Worm (Caenorhabditis elegans): ENCODE measurements around the gene B0361.3.

The B0361.3 gene

DNA sequence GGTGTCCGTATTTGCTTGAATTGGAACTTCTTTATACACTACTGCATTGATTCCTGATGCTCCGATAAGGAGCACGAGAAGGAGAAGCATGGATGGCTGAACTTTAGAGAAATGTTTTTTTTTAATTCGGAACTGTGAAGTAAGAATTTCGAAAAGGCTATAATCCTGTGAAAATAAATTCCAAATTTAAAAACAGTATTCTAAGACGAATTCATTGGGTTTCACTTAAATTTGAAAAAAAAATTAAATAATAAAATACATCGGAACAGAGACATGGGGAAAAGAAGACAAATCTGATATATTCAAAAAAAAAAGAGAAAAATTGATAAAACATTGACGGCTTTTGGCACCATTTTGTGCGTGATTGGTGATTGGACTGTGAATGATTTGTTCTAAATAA lies 4.5 kb downstream of the B0361.3 start, which contains the start of gene pho-5:
Gene pho-5 (minus strand): TSS at position 101 of the 400 bp plus-strand sequence.
- no peak for TF ChIP-seq mdl-1 (tag; optimal IDR thresholded peaks at IDR 0.05)
- no peak for TF ChIP-seq lin-13 (GFP tag; optimal IDR thresholded peaks at IDR 0.05)
- no peak for TF ChIP-seq rnt-1 (tag; optimal IDR thresholded peaks at IDR 0.05)
- TF ChIP-seq nhr-76 (tag; optimal IDR thresholded peaks at IDR 0.05) = no peak
- no peak for TF ChIP-seq C16A3.4 (tag; optimal IDR thresholded peaks at IDR 0.05)
- no peak for TF ChIP-seq ceh-88 (GFP tag; IDR thresholded peaks at IDR 0.05)
- no peak for TF ChIP-seq egl-27 (tag; optimal IDR thresholded peaks at IDR 0.05)
- TF ChIP-seq isw-1 (GFP tag; IDR thresholded peaks at IDR 0.05) = no peak
- TF ChIP-seq elt-3 (tag; optimal IDR thresholded peaks at IDR 0.05) = no peak
- no peak for TF ChIP-seq dpl-1 (GFP tag; optimal IDR thresholded peaks at IDR 0.05)
- TF ChIP-seq ama-1 (optimal IDR thresholded peaks at IDR 0.05) = no peak
- no peak for TF ChIP-seq efl-3 (GFP tag; optimal IDR thresholded peaks at IDR 0.05)
- TF ChIP-seq aly-2 (tag; optimal IDR thresholded peaks at IDR 0.05) = no peak
- no peak for TF ChIP-seq ets-5 (GFP tag; IDR thresholded peaks at IDR 0.05)

DNA sequence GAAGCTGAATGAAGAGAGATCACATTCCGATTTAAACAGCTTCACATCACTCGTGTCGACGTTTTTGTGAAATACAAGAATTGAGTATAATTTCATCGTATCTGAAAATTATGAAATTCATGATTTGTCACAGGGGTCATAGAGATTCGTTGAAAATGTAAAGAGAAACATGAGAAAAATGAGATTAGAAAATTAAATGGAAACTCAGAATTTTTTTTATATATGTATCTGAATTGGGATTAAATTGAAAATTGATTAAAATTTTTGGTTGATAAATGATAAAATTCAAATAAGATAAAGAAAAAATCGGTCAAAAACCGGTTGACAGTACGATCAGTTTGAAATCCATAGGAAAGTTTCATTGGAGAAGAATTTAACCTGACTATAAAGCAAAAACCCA lies 6.2 kb downstream of the B0361.3 start, which contains the start of gene ykt-6:
Gene ykt-6 (minus strand): TSS at position 101 of the 400 bp plus-strand sequence.
- TF ChIP-seq efl-1 (optimal IDR thresholded peaks at IDR 0.05) (no peak), efl-1 (GFP tag; optimal IDR thresholded peaks at IDR 0.05 in 1 of 2) (peak in 1 of 2 experiments; percentile 88), nhr-11 (tag; optimal IDR thresholded peaks at IDR 0.05) (no peak)

ce11 chrIII:7290462-7290861 lies 9.2 kb downstream of the B0361.3 start, which contains the start of gene algn-11:
Gene algn-11 (minus strand): TSS chrIII:7290562.
- TF ChIP-seq fos-1 (tag; optimal IDR thresholded peaks at IDR 0.05) = no peak
- no peak for TF ChIP-seq skn-1 (tag; optimal IDR thresholded peaks at IDR 0.05)
- TF ChIP-seq fkh-4 (tag; optimal IDR thresholded peaks at IDR 0.05; ENCODE audit: borderline replicate concordance) = no peak
- no peak for TF ChIP-seq hlh-17 (GFP tag; optimal IDR thresholded peaks at IDR 0.05; ENCODE audit: borderline replicate concordance)

DNA sequence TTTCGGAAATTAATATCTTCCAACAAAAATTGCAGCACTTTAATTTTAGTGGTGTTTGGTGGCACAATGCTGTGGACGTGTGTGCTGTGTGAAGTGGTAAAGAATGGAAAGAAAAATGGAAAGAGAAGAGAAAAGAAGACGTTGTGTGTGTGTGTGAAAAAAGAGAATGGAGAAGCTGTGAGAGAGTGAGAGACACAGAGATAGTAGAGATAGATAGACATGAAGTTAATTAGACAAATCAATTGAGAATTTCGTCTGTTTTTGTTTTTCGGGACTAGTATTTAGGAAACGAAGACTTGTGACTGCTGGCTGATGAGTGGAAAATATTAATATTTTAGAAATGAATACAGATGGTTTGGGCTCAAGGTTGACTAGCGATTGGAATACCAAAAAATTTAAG lies 10.0 kb downstream of the B0361.3 start:
- TF ChIP-seq lin-39 (tag; optimal IDR thresholded peaks at IDR 0.05) = no peak
- no peak for TF ChIP-seq snpc-4 (tag; optimal IDR thresholded peaks at IDR 0.05)
- TF ChIP-seq lir-3 (tag; optimal IDR thresholded peaks at IDR 0.05; ENCODE audit: poor library complexity) = no peak
- TF ChIP-seq zip-4 (GFP tag; optimal IDR thresholded peaks at IDR 0.05) = no peak
- TF ChIP-seq lin-35 (GFP tag; optimal IDR thresholded peaks at IDR 0.05) = no peak
- peak; percentile 17 for TF ChIP-seq blmp-1 (tag; optimal IDR thresholded peaks at IDR 0.05)
- no peak for TF ChIP-seq swsn-7 (tag; optimal IDR thresholded peaks at IDR 0.05)
- TF ChIP-seq mep-1 (tag; optimal IDR thresholded peaks at IDR 0.05) = no peak
- TF ChIP-seq ama-1 (optimal IDR thresholded peaks at IDR 0.05) = no peak
- no peak for TF ChIP-seq rnt-1 (tag; optimal IDR thresholded peaks at IDR 0.05)
- no peak for TF ChIP-seq nhr-28 (tag; optimal IDR thresholded peaks at IDR 0.05)
- TF ChIP-seq ets-5 (GFP tag; IDR thresholded peaks at IDR 0.05) = no peak
- no peak for TF ChIP-seq nhr-12 (tag; optimal IDR thresholded peaks at IDR 0.05)
- no peak for TF ChIP-seq C34B4.2 (tag; optimal IDR thresholded peaks at IDR 0.05)
- no peak for TF ChIP-seq nhr-90 (tag; optimal IDR thresholded peaks at IDR 0.05; ENCODE audit: poor library complexity)
- TF ChIP-seq pqm-1 (tag; optimal IDR thresholded peaks at IDR 0.05) = no peak
- no peak for TF ChIP-seq mef-2 (tag; optimal IDR thresholded peaks at IDR 0.05)
- TF ChIP-seq hlh-4 (tag; optimal IDR thresholded peaks at IDR 0.05) = no peak
- TF ChIP-seq lsy-2 (tag; optimal IDR thresholded peaks at IDR 0.05) = peak in 1 of 2 experiments; percentile 4
- no peak for TF ChIP-seq pax-3 (tag; optimal IDR thresholded peaks at IDR 0.05)
- TF ChIP-seq unc-30 (tag; optimal IDR thresholded peaks at IDR 0.05) = no peak
- TF ChIP-seq mdl-1 (tag; optimal IDR thresholded peaks at IDR 0.05) = no peak
- no peak for TF ChIP-seq sup-37 (GFP tag; optimal IDR thresholded peaks at IDR 0.05)
- TF ChIP-seq lin-14 (GFP tag; optimal IDR thresholded peaks at IDR 0.05) = peak; percentile 51
- TF ChIP-seq hpl-2 (GFP tag; optimal IDR thresholded peaks at IDR 0.05) = no peak
- no peak for TF ChIP-seq fkh-10 (GFP tag; optimal IDR thresholded peaks at IDR 0.05)
- no peak for TF ChIP-seq ceh-88 (GFP tag; IDR thresholded peaks at IDR 0.05)
- TF ChIP-seq snu-23 (GFP tag; optimal IDR thresholded peaks at IDR 0.05) = peak; percentile 9
- no peak for TF ChIP-seq hlh-17 (GFP tag; optimal IDR thresholded peaks at IDR 0.05; ENCODE audit: borderline replicate concordance)
- no peak for TF ChIP-seq F16B12.6 (tag; optimal IDR thresholded peaks at IDR 0.05)
- TF ChIP-seq xbp-1 (tag; optimal IDR thresholded peaks at IDR 0.05) = no peak
- TF ChIP-seq fkh-8 (tag; optimal IDR thresholded peaks at IDR 0.05) = no peak
- TF ChIP-seq ztf-4 (tag; optimal IDR thresholded peaks at IDR 0.05) = no peak
- no peak for TF ChIP-seq C04F5.9 (tag; optimal IDR thresholded peaks at IDR 0.05)

Data from whole organism, L1 larva.